Worm (Caenorhabditis elegans) whole organism, L4 larva: Measurements from ENCODE around the gene nhr-283.

ENCODE experiments used
- F26F4.8 ChIP-seq: fragments of 200-800 bp; sonication (Bioruptor generic); conservative IDR thresholded peaks from 2 replicates; pipeline ENCODE4 v1.3.6; 2022; ENCODE audit warnings: missing genetic modification characterization, missing compliant biosample characterization
- Y105C5A.15 ChIP-seq: fragments of 200-800 bp; sonication (Bioruptor generic); IDR thresholded peaks from 2 replicates; pipeline ENCODE4 v1.3.6; 2022; ENCODE audit warnings: missing genetic modification characterization, missing compliant biosample characterization
- ZK337.2 ChIP-seq: fragments of 200-800 bp; sonication (Bioruptor generic); IDR thresholded peaks from 2 replicates; pipeline ENCODE4 v1.3.6; 2022; ENCODE audit warnings: missing genetic modification reagents, missing genetic modification characterization, missing compliant biosample characterization
- attf-4 ChIP-seq: sonication (generic microtip); optimal IDR thresholded peaks from 3 replicates; lab custom pipeline; 2017; ENCODE audit warnings: missing biosample characterization, missing genetic modification characterization
- ceh-20 ChIP-seq: fragments of 200-800 bp; sonication (Bioruptor generic); IDR thresholded peaks from 2 replicates; pipeline ENCODE4 v1.3.6; 2022; ENCODE audit warnings: missing genetic modification reagents, missing genetic modification characterization, missing compliant biosample characterization
- daf-12 ChIP-seq: fragments of 150-350 bp; optimal IDR thresholded peaks from 2 replicates; lab custom pipeline; 2014; ENCODE audit warnings: missing biosample characterization, missing genetic modification reagents, missing genetic modification characterization
- dpl-1 ChIP-seq: fragments of 150-350 bp; optimal IDR thresholded peaks from 2 replicates; lab custom pipeline; 2014; ENCODE audit warnings: missing biosample characterization, missing genetic modification reagents, missing genetic modification characterization
- lin-39 ChIP-seq: fragments of 150-350 bp; optimal IDR thresholded peaks from 2 replicates; lab custom pipeline; 2014; ENCODE audit warnings: missing biosample characterization, missing genetic modification reagents, missing genetic modification characterization
- madf-5 ChIP-seq, 2 experiments: fragments of 200-800 bp; sonication (Bioruptor generic); IDR thresholded peaks; 2 replicates each; pipeline ENCODE4 v1.3.6; 2022; ENCODE audit warnings: missing compliant biosample characterization in 2 of 2, missing genetic modification characterization in 2 of 2
- nhr-10 ChIP-seq: fragments of 150-350 bp; optimal IDR thresholded peaks from 2 replicates; lab custom pipeline; 2014; ENCODE audit warnings: missing biosample characterization, missing genetic modification characterization
- nhr-237 ChIP-seq: sonication (generic microtip); optimal IDR thresholded peaks from 2 replicates; lab custom pipeline; 2017; ENCODE audit warnings: missing biosample characterization, missing genetic modification characterization
- snpc-4 ChIP-seq: fragments of 150-350 bp; optimal IDR thresholded peaks from 2 replicates; lab custom pipeline; 2014; ENCODE audit warnings: missing biosample characterization, missing genetic modification characterization
- unc-62 ChIP-seq, 3 experiments: fragments of 150-350 bp in 1 of 3; sonication (generic microtip); optimal IDR thresholded peaks in 2 of 3; peaks in 1 of 3; 1 replicate in 1 of 3; 2 replicates in 2 of 3; lab custom pipeline; 2014 to 2017; ENCODE audit warnings: missing biosample characterization in 3 of 3, missing genetic modification characterization in 3 of 3, missing genetic modification reagents in 3 of 3, missing genotype in 1 of 3

- TF ChIP-seq lin-39 (tag; lab: Kevin White, UChicago) (no peak), nhr-10 (no peak), unc-62 (GFP tag; optimal IDR thresholded peaks at IDR 0.05 in 1 of 2; lab: Kevin White, UChicago) (no peak), unc-62 (tag; optimal IDR thresholded peaks at IDR 0.05; lab: Kevin White, UChicago) (no peak), nhr-237 (tag; lab: Kevin White, UChicago) (no peak), ZK337.2 (GFP tag; lab: Robert Waterston, UW) (no peak), attf-4 (tag; lab: Kevin White, UChicago) (no peak), F26F4.8 (no peak), Y105C5A.15 (GFP tag; lab: Robert Waterston, UW) (no peak), dpl-1 (GFP tag; lab: Kevin White, UChicago) (no peak), daf-12 (tag; lab: Kevin White, UChicago) (no peak), madf-5 (GFP tag; IDR thresholded peaks at IDR 0.05; lab: Robert Waterston, UW) (no peak), snpc-4 (tag; lab: Kevin White, UChicago) (no peak), ceh-20 (GFP tag; lab: Robert Waterston, UW) (no peak)
These were observed 26.4 kb downstream of the nhr-283 start, which contains the start of gene str-6 for ce11 chrV:15750130-15750529.
